Fruit fly (Drosophila melanogaster): ENCODE results near the gene bab2.

DNA sequence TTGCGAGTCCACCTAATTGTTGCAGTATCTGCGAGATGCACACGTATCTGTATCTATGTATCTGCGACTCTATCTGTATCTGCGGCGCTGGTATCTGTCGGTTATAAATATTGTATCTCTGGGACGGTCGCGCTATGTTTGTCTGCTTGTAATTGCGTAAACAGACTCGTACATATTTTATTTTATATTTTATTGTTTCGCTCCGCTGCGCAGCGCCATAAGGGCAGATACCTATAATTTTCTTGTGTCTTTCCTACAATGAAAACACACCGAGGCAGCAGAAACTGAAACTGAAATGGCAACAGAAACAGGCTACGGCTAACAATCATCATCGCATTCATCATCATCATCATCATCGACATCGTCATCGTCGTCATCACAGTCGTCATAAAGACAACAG lies 8.6 kb downstream of the bab2 start:
- TF ChIP-seq CG8159 (tag; optimal IDR thresholded peaks at IDR 0.05) (no peak), CG12605 (GFP tag; IDR thresholded peaks at IDR 0.05) (no peak), Snoo (tag; optimal IDR thresholded peaks at IDR 0.05) (no peak), CG32121 (GFP tag; IDR thresholded peaks at IDR 0.05) (no peak), CG34367 (tag; optimal IDR thresholded peaks at IDR 0.05) (no peak), CG13204 (GFP tag; optimal IDR thresholded peaks at IDR 0.05) (no peak), CG15710 (tag; optimal IDR thresholded peaks at IDR 0.05) (no peak), gl (tag; optimal IDR thresholded peaks at IDR 0.05) (no peak)

All from whole organism, pupa.